Worm (Caenorhabditis elegans): ENCODE data around the gene glb-34.

glb-34 gene

DNA sequence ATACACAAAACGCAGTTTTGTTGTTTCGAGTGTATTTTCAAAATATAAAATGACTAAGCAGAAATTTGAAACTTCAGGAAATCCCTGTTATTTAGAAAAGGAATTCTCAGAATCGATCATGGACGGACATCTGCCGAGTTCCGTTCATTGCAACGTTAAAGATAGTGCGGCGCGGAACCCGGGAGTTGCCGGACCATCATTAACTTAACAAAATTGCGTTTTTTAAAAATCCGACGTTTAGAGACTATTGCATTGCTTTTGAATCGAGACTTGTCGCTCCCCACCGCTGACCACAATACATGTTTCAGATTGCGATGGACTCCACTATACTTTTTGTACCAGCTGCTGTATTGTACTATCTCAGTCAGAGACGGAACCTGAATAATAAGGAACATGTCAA lies 42.5 kb downstream of the glb-34 start:
- no peak for TF ChIP-seq duxl-1 (tag; optimal IDR thresholded peaks at IDR 0.05; ENCODE audit: poor library complexity)
- TF ChIP-seq attf-4 (tag; optimal IDR thresholded peaks at IDR 0.05) = no peak
- no peak for TF ChIP-seq skn-1 (tag; optimal IDR thresholded peaks at IDR 0.05)
- peak; percentile 66 for TF ChIP-seq snpc-1.2 (GFP tag; IDR thresholded peaks at IDR 0.05)

DNA sequence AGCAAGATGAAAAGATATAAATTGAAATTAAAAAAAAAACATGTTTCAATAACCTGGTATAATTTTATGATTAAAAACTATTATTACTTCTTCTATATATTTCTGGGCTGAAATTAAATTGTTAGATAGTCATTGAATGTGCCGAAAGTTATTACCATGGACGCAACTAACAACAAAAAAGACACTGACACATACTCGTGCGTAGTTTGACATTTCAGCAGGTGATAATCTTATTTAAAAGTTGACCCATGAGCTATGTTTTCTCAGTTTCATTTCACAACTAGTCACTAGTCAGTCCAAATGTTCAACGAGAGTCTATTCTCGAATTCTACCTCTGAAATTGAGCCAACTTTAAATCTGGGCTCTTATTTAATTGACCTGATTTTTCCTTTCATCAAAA lies 43.8 kb downstream of the glb-34 start, which contains the start of gene T27E7.3:
Gene T27E7.3, plus strand, starts transcription at position 301 of the 400 bp plus-strand sequence.
- no peak for TF ChIP-seq tag-97 (GFP tag; IDR thresholded peaks at IDR 0.05)
- no peak for TF ChIP-seq pqm-1 (tag; optimal IDR thresholded peaks at IDR 0.05)

- TF ChIP-seq lin-38 (GFP tag; IDR thresholded peaks at IDR 0.05) (peak; percentile 58), snpc-1.2 (GFP tag; IDR thresholded peaks at IDR 0.05) (peak; percentile 100), Y48G9A.11 (GFP tag; IDR thresholded peaks at IDR 0.05) (peak; percentile 74), unc-130 (GFP tag; optimal IDR thresholded peaks at IDR 0.05) (peak; percentile 12), mdt-29 (GFP tag; IDR thresholded peaks at IDR 0.05) (peak; percentile 93), ceh-44 (GFP tag; IDR thresholded peaks at IDR 0.05) (peak; percentile 68; the same call in 1 of the 2 replicates), vab-7 (GFP tag; IDR thresholded peaks at IDR 0.05) (0 out of 2 replicates have a peak, but pooled peaks have one; percentile 10)
Observed at ce11 chrIV:14525272-14526162, 47.0 kb downstream of the glb-34 start.

- TF ChIP-seq lin-39 (tag; optimal IDR thresholded peaks at IDR 0.05) = no peak
- no peak for TF ChIP-seq nhr-102 (tag; optimal IDR thresholded peaks at IDR 0.05)
- no peak for TF ChIP-seq snpc-4 (tag; optimal IDR thresholded peaks at IDR 0.05)
- no peak for TF ChIP-seq egl-27 (tag; optimal IDR thresholded peaks at IDR 0.05)
- TF ChIP-seq lin-13 (GFP tag; optimal IDR thresholded peaks at IDR 0.05) = no peak
- TF ChIP-seq ces-1 (GFP tag; optimal IDR thresholded peaks at IDR 0.05) = no peak
- TF ChIP-seq skn-1 (tag; optimal IDR thresholded peaks at IDR 0.05) = no peak
- no peak for TF ChIP-seq mxl-2 (GFP tag; conservative IDR thresholded peaks at IDR 0.05)
- TF ChIP-seq daf-19 (GFP tag; conservative IDR thresholded peaks at IDR 0.05) = no peak
- TF ChIP-seq nhr-41 (GFP tag; IDR thresholded peaks at IDR 0.05) = no peak
- no peak for TF ChIP-seq unc-39 (tag; optimal IDR thresholded peaks at IDR 0.05)
- TF ChIP-seq lin-38 (GFP tag; IDR thresholded peaks at IDR 0.05) = no peak
- TF ChIP-seq saeg-2 (GFP tag; IDR thresholded peaks at IDR 0.05) = no peak
- TF ChIP-seq aly-2 (tag; optimal IDR thresholded peaks at IDR 0.05) = no peak
- no peak for TF ChIP-seq F37D6.2 (tag; optimal IDR thresholded peaks at IDR 0.05)
- TF ChIP-seq dmd-8 (GFP tag; IDR thresholded peaks at IDR 0.05) = no peak
- no peak for TF ChIP-seq pqm-1 (tag; optimal IDR thresholded peaks at IDR 0.05)
- TF ChIP-seq lir-3 (tag; optimal IDR thresholded peaks at IDR 0.05) = no peak
Observed at ce11 chrIV:14523568-14523967, 48.9 kb downstream of the glb-34 start, which contains the start of gene srh-63. Gene srh-63 (plus strand): TSS chrIV:14523868.
